Fruit fly (Drosophila melanogaster): ENCODE data around the gene CG5877.

The CG5877 gene

DNA sequence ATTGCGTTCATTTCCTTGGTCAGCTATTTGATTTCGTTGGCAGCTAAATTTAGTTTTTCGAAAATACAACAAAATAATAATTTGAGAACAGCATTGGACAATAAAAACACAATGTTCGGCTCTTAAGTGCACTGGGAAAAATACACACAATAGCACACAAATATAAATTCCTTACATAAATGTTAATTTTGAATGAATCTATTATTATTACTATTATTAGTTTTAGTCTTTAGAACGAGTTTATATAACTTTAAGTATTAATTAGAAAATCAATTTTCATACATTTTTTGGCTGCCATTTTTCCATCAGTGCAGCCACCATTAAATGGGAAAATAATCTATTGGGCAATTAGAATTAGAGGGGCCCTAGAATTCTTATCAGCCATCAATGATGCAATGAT is 17.1 kb downstream of the CG5877 start (continued):
- no peak for TF ChIP-seq ro (GFP tag; IDR thresholded peaks at IDR 0.05)
- TF ChIP-seq CG8765 (GFP tag; IDR thresholded peaks at IDR 0.05): no peak
- TF ChIP-seq cas (GFP tag; IDR thresholded peaks at IDR 0.05): no peak
- no peak for TF ChIP-seq ttk (GFP tag; IDR thresholded peaks at IDR 0.05)
- no peak for TF ChIP-seq Sry-δ (GFP tag; optimal IDR thresholded peaks at IDR 0.05)
- no peak for TF ChIP-seq ERR (GFP tag; optimal IDR thresholded peaks at IDR 0.05)
- TF ChIP-seq eve (GFP tag; optimal IDR thresholded peaks at IDR 0.05): no peak
- no peak for TF ChIP-seq gsb (GFP tag; IDR thresholded peaks at IDR 0.05)
- TF ChIP-seq CG10543 (GFP tag; optimal IDR thresholded peaks at IDR 0.05): no peak
- no peak for TF ChIP-seq chif (GFP tag; optimal IDR thresholded peaks at IDR 0.05)
- no peak for TF ChIP-seq vnd (GFP tag; IDR thresholded peaks at IDR 0.05; ENCODE audit: partially characterized antibody)
- no peak for TF ChIP-seq CG11398 (GFP tag; optimal IDR thresholded peaks at IDR 0.05)
- TF ChIP-seq Sox100B (GFP tag; optimal IDR thresholded peaks at IDR 0.05): no peak
- no peak for TF ChIP-seq CG7963 (GFP tag; IDR thresholded peaks at IDR 0.05; ENCODE audit: partially characterized antibody)
- no peak for TF ChIP-seq Bteb2 (GFP tag; optimal IDR thresholded peaks at IDR 0.05)
- TF ChIP-seq CG12299 (tag; optimal IDR thresholded peaks at IDR 0.05): no peak
- no peak for TF ChIP-seq Bdp1 (GFP tag; optimal IDR thresholded peaks at IDR 0.05)
- no peak for TF ChIP-seq p53 (GFP tag; optimal IDR thresholded peaks at IDR 0.05)
- TF ChIP-seq seq (GFP tag; IDR thresholded peaks at IDR 0.05): no peak
- no peak for TF ChIP-seq da (GFP tag; optimal IDR thresholded peaks at IDR 0.05)
- peak in 1 of 2 experiments; percentile 6 for TF ChIP-seq dpn (GFP tag; optimal IDR thresholded peaks at IDR 0.05)
- TF ChIP-seq CG34422 (GFP tag; IDR thresholded peaks at IDR 0.05): no peak
- TF ChIP-seq Doc2 (GFP tag; IDR thresholded peaks at IDR 0.05): no peak
- peak; percentile 53 for TF ChIP-seq Abd-B (GFP tag; optimal IDR thresholded peaks at IDR 0.05)
- no peak for TF ChIP-seq jing (GFP tag; optimal IDR thresholded peaks at IDR 0.05)
- TF ChIP-seq CG11085 (GFP tag; IDR thresholded peaks at IDR 0.05): no peak
- TF ChIP-seq hbn (GFP tag; IDR thresholded peaks at IDR 0.05; ENCODE audit: partially characterized antibody): no peak
- peak; percentile 11 for TF ChIP-seq CG17385 (GFP tag; optimal IDR thresholded peaks at IDR 0.05)
- TF ChIP-seq fd3F (GFP tag; optimal IDR thresholded peaks at IDR 0.05): no peak
- no peak for TF ChIP-seq CG10366 (GFP tag; IDR thresholded peaks at IDR 0.05)
- TF ChIP-seq B-H1 (GFP tag; IDR thresholded peaks at IDR 0.05): no peak
- no peak for TF ChIP-seq CG6254 (GFP tag; optimal IDR thresholded peaks at IDR 0.05)
- TF ChIP-seq E2f2 (GFP tag; IDR thresholded peaks at IDR 0.05): no peak
- TF ChIP-seq CG13424 (tag; optimal IDR thresholded peaks at IDR 0.05): peak; percentile 36
- TF ChIP-seq Side (GFP tag; optimal IDR thresholded peaks at IDR 0.05): no peak
- TF ChIP-seq Mes4 (GFP tag; optimal IDR thresholded peaks at IDR 0.05): no peak
- TF ChIP-seq Ada2b (GFP tag; IDR thresholded peaks at IDR 0.05): peak; percentile 42; the same call in 1 of the 2 replicates
- no peak for TF ChIP-seq pros (GFP tag; optimal IDR thresholded peaks at IDR 0.05)
- no peak for TF ChIP-seq BEAF-32 (GFP tag; optimal IDR thresholded peaks at IDR 0.05)
- TF ChIP-seq ken (GFP tag; IDR thresholded peaks at IDR 0.05): no peak
- no peak for TF ChIP-seq Sin3A (optimal IDR thresholded peaks at IDR 0.05)
- no peak for TF ChIP-seq tna (GFP tag; IDR thresholded peaks at IDR 0.05; ENCODE audit: partially characterized antibody)
- no peak for TF ChIP-seq CG6654 (GFP tag; optimal IDR thresholded peaks at IDR 0.05)
- TF ChIP-seq CG1602 (GFP tag; optimal IDR thresholded peaks at IDR 0.05): no peak
- no peak for TF ChIP-seq CG32767 (GFP tag; IDR thresholded peaks at IDR 0.05)
- TF ChIP-seq eyg (GFP tag; optimal IDR thresholded peaks at IDR 0.05): no peak
- TF ChIP-seq nau (GFP tag; optimal IDR thresholded peaks at IDR 0.05): no peak
- no peak for TF ChIP-seq croc (GFP tag; conservative IDR thresholded peaks at IDR 0.05)
- TF ChIP-seq CG11695 (GFP tag; IDR thresholded peaks at IDR 0.05): peak; percentile 46; the same call in 1 of the 3 replicates
- TF ChIP-seq schlank (tag; optimal IDR thresholded peaks at IDR 0.05): no peak
- no peak for TF ChIP-seq CG11456 (GFP tag; IDR thresholded peaks at IDR 0.05)
- no peak for TF ChIP-seq CG14860 (GFP tag; IDR thresholded peaks at IDR 0.05; ENCODE audit: partially characterized antibody)
- peak; percentile 42; the same call in 2 of the 3 replicates for TF ChIP-seq dysf (GFP tag; IDR thresholded peaks at IDR 0.05)

Measured in whole organism, embryonic.